Worm (Caenorhabditis elegans) whole organism, late embryonic: ENCODE results near the gene B0478.3.

Source experiments
- ama-1 ChIP-seq: fragments of 150-350 bp; optimal IDR thresholded peaks from 2 replicates; lab custom pipeline; 2014
- ceh-2 ChIP-seq: sonication (generic microtip); optimal IDR thresholded peaks from 2 replicates; lab custom pipeline; 2016; ENCODE audit warnings: missing genotype, missing genetic modification characterization, missing compliant biosample characterization
- ceh-48 ChIP-seq: sonication (generic microtip); optimal IDR thresholded peaks from 2 replicates; lab custom pipeline; 2016; ENCODE audit warnings: missing genetic modification characterization, inconsistent platforms, missing compliant biosample characterization
- nfya-1 ChIP-seq: sonication (generic microtip); optimal IDR thresholded peaks from 2 replicates; lab custom pipeline; 2017; ENCODE audit warnings: missing genetic modification characterization, mild to moderate bottlenecking, missing compliant biosample characterization, antibody characterized with exemption, moderate library complexity
- nhr-11 ChIP-seq: fragments of 150-350 bp; optimal IDR thresholded peaks from 2 replicates; lab custom pipeline; 2014; ENCODE audit warnings: missing biosample characterization, missing genetic modification characterization
- pqm-1 ChIP-seq: sonication (generic microtip); optimal IDR thresholded peaks from 2 replicates; lab custom pipeline; 2016; ENCODE audit warnings: missing genetic modification characterization, missing compliant biosample characterization

DNA sequence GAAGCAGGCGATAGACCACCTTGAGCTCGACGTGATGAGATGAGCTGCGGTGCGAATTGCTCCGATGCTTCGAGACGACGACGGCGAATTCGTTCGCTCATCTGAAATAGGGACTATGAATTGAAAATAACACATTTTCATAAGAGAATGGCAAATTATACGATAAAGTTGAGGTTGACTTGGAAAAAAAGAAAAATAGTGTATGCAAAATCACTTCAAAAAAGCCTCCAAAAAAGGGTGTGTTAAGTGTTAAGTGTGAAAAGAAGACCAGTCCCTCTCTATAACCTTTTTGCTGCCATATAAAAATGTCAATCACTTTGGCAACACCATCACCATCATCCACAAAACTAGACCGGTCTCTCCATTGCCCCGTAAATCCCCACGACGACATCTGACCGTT lies 22.4 kb upstream of the B0478.3 start, which contains the start of gene prkl-1:
- TF ChIP-seq ceh-48 (tag; lab: Kevin White, UChicago) (no peak), nhr-11 (tag; lab: Kevin White, UChicago) (no peak), nfya-1 (no peak), ama-1 (no peak), pqm-1 (tag; lab: Kevin White, UChicago) (no peak), ceh-2 (tag; lab: Kevin White, UChicago) (no peak)
